Worm (Caenorhabditis elegans) whole organism, mixed stage, embryonic: Measurements from ENCODE around the gene pmt-1.
A peak's percentile ranks its signal among the peaks of the same experiment; 100 is the strongest.

Source experiments
- M03D4.4 ChIP-seq: sonication (generic microtip); optimal IDR thresholded peaks from 2 replicates; lab custom pipeline; 2017; ENCODE audit warnings: mild to moderate bottlenecking, missing genetic modification characterization, missing compliant biosample characterization
- bed-3 ChIP-seq: fragments of 200-800 bp; sonication (Bioruptor generic); optimal IDR thresholded peaks from 3 replicates; lab custom pipeline; 2018; ENCODE audit warnings: mild to moderate bottlenecking, missing genetic modification characterization, moderate library complexity, missing compliant biosample characterization
- blmp-1 ChIP-seq: fragments of 150-350 bp; optimal IDR thresholded peaks from 2 replicates; lab custom pipeline; 2014; ENCODE audit warnings: missing biosample characterization, missing genetic modification characterization
- ceh-39 ChIP-seq: fragments of 150-350 bp; optimal IDR thresholded peaks from 2 replicates; lab custom pipeline; 2014; ENCODE audit warnings: missing biosample characterization, missing genetic modification characterization
- ceh-43 ChIP-seq: fragments of 200-800 bp; sonication (Bioruptor generic); optimal IDR thresholded peaks from 2 replicates; lab custom pipeline; 2018; ENCODE audit warnings: mild to moderate bottlenecking, missing genetic modification characterization, moderate library complexity, missing compliant biosample characterization
- ceh-83 ChIP-seq: fragments of 200-800 bp; sonication (Bioruptor generic); optimal IDR thresholded peaks from 2 replicates; lab custom pipeline; 2018; ENCODE audit warnings: mild to moderate bottlenecking, missing genetic modification characterization, missing compliant biosample characterization
- ces-1 ChIP-seq: fragments of 150-350 bp; optimal IDR thresholded peaks from 2 replicates; lab custom pipeline; 2014; ENCODE audit warnings: missing biosample characterization, missing genetic modification reagents, missing genetic modification characterization
- cnd-1 ChIP-seq: fragments of 200-800 bp; sonication (Bioruptor generic); optimal IDR thresholded peaks from 2 replicates; lab custom pipeline; 2018; ENCODE audit warnings: mild to moderate bottlenecking, missing genetic modification characterization, missing compliant biosample characterization
- drap-1 ChIP-seq: fragments of 200-800 bp; sonication (Bioruptor generic); optimal IDR thresholded peaks from 3 replicates; lab custom pipeline; 2018; ENCODE audit warnings: mild to moderate bottlenecking, missing genetic modification characterization, missing compliant biosample characterization
- elt-1 ChIP-seq: sonication (generic microtip); optimal IDR thresholded peaks from 2 replicates; lab custom pipeline; 2017; ENCODE audit warnings: missing genetic modification characterization, mild to moderate bottlenecking, missing compliant biosample characterization, antibody characterized with exemption, moderate library complexity, borderline replicate concordance; ENCODE audit not compliant: insufficient read depth
- elt-3 ChIP-seq: fragments of 150-350 bp; optimal IDR thresholded peaks from 2 replicates; lab custom pipeline; 2014; ENCODE audit warnings: missing biosample characterization, missing genetic modification characterization
- flh-1 ChIP-seq: fragments of 200-800 bp; sonication (Bioruptor generic); optimal IDR thresholded peaks from 2 replicates; lab custom pipeline; 2018; ENCODE audit warnings: mild to moderate bottlenecking, missing genetic modification characterization, moderate library complexity, missing compliant biosample characterization
- ham-2 ChIP-seq: fragments of 200-800 bp; sonication (Bioruptor generic); optimal IDR thresholded peaks from 2 replicates; lab custom pipeline; 2018; ENCODE audit warnings: mild to moderate bottlenecking, missing genetic modification characterization, missing compliant biosample characterization
- hlh-1 ChIP-seq: fragments of 150-350 bp; optimal IDR thresholded peaks from 2 replicates; lab custom pipeline; 2014; ENCODE audit warnings: missing biosample characterization, missing genetic modification reagents, missing genetic modification characterization
- lin-13 ChIP-seq: fragments of 150-350 bp; optimal IDR thresholded peaks from 2 replicates; lab custom pipeline; 2014; ENCODE audit warnings: missing biosample characterization, missing genetic modification characterization
- lin-32 ChIP-seq: fragments of 200-800 bp; sonication (Bioruptor generic); optimal IDR thresholded peaks from 2 replicates; lab custom pipeline; 2018; ENCODE audit warnings: mild to moderate bottlenecking, missing genetic modification characterization, missing compliant biosample characterization
- lsy-2 ChIP-seq: fragments of 150-350 bp; optimal IDR thresholded peaks from 2 replicates; lab custom pipeline; 2014; ENCODE audit warnings: missing biosample characterization, missing genetic modification characterization
- mab-5 ChIP-seq: fragments of 150-350 bp; optimal IDR thresholded peaks from 2 replicates; lab custom pipeline; 2014; ENCODE audit warnings: missing biosample characterization, missing genetic modification characterization
- mep-1 ChIP-seq: fragments of 150-350 bp; optimal IDR thresholded peaks from 2 replicates; lab custom pipeline; 2017; ENCODE audit warnings: missing biosample characterization, missing genetic modification reagents, missing genetic modification characterization, inconsistent platforms
- mls-2 ChIP-seq: sonication (generic microtip); optimal IDR thresholded peaks from 2 replicates; lab custom pipeline; 2016; ENCODE audit warnings: mild to moderate bottlenecking, missing genetic modification characterization, moderate library complexity, missing compliant biosample characterization
- nhr-12 ChIP-seq: fragments of 150-350 bp; optimal IDR thresholded peaks from 2 replicates; lab custom pipeline; 2014; ENCODE audit warnings: missing biosample characterization, missing genetic modification characterization
- nhr-2 ChIP-seq: fragments of 150-350 bp; optimal IDR thresholded peaks from 2 replicates; lab custom pipeline; 2014; ENCODE audit warnings: missing biosample characterization, missing genetic modification characterization
- nhr-237 ChIP-seq: fragments of 150-350 bp; optimal IDR thresholded peaks from 2 replicates; lab custom pipeline; 2014; ENCODE audit warnings: missing biosample characterization, missing genetic modification characterization
- nhr-28 ChIP-seq: fragments of 150-350 bp; optimal IDR thresholded peaks from 2 replicates; lab custom pipeline; 2014; ENCODE audit warnings: missing biosample characterization, missing genetic modification characterization
- nhr-76 ChIP-seq: sonication (generic microtip); optimal IDR thresholded peaks from 2 replicates; lab custom pipeline; 2017; ENCODE audit warnings: missing biosample characterization, missing genetic modification characterization
- pha-4 ChIP-seq: fragments of 150-350 bp; optimal IDR thresholded peaks from 2 replicates; lab custom pipeline; 2018; ENCODE audit warnings: missing biosample characterization, missing genetic modification reagents, missing genetic modification characterization
- sem-2 ChIP-seq: fragments of 200-800 bp; sonication (Bioruptor generic); optimal IDR thresholded peaks from 2 replicates; lab custom pipeline; 2018; ENCODE audit warnings: mild to moderate bottlenecking, missing genetic modification characterization, missing compliant biosample characterization
- snpc-4 ChIP-seq: fragments of 150-350 bp; optimal IDR thresholded peaks from 2 replicates; lab custom pipeline; 2014; ENCODE audit warnings: missing biosample characterization, missing genetic modification characterization
- sptf-1 ChIP-seq: sonication (generic microtip); optimal IDR thresholded peaks from 2 replicates; lab custom pipeline; 2017; ENCODE audit warnings: mild to moderate bottlenecking, missing genetic modification characterization, moderate library complexity, missing compliant biosample characterization
- tbx-8 ChIP-seq: fragments of 200-800 bp; sonication (Bioruptor generic); optimal IDR thresholded peaks from 2 replicates; lab custom pipeline; 2018; ENCODE audit warnings: mild to moderate bottlenecking, missing genetic modification characterization, moderate library complexity, missing compliant biosample characterization
- unc-120 ChIP-seq: sonication (generic microtip); optimal IDR thresholded peaks from 2 replicates; lab custom pipeline; 2017; ENCODE audit warnings: missing genetic modification characterization, missing compliant biosample characterization; ENCODE audit not compliant: poor library complexity, severe bottlenecking
- unc-39 ChIP-seq: fragments of 150-350 bp; optimal IDR thresholded peaks from 2 replicates; lab custom pipeline; 2014; ENCODE audit warnings: missing biosample characterization, missing genetic modification characterization
- unc-62 ChIP-seq: fragments of 150-350 bp; optimal IDR thresholded peaks from 2 replicates; lab custom pipeline; 2014; ENCODE audit warnings: missing biosample characterization, missing genetic modification reagents, missing genetic modification characterization
- zip-8 ChIP-seq: fragments of 150-350 bp; optimal IDR thresholded peaks from 2 replicates; lab custom pipeline; 2014; ENCODE audit warnings: missing biosample characterization, missing genetic modification characterization
- ztf-11 ChIP-seq: fragments of 150-350 bp; optimal IDR thresholded peaks from 2 replicates; lab custom pipeline; 2014; ENCODE audit warnings: missing biosample characterization, missing genetic modification characterization

pmt-1 gene

DNA sequence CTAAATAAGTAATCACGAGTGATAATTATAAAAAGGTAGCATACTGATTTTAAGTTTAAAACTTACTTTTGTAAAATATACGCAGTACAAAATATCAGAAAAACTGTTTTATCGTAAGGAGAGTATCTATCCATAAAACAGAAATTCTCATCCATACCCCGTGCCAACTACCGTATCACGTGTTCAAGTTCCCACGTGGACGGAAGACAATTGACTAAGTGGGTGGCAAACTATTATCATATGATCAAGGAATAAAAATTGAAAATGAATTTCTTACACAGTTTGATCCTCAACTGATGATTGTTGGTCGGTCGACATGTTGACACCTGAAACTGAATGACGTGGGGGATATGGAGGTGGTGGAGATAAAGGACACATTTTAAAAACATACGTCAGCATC, at the start of gene pmt-1:
pmt-1 (minus strand) TSS at position 332 of the 400 bp plus-strand sequence.
- TF ChIP-seq ceh-83 = no peak
- no peak for TF ChIP-seq flh-1 (GFP tag; lab: Kevin White, UChicago)
- no peak for TF ChIP-seq blmp-1 (tag; lab: Kevin White, UChicago)
- no peak for TF ChIP-seq ces-1 (GFP tag; lab: Kevin White, UChicago)
- no peak for TF ChIP-seq bed-3 (GFP tag; lab: Kevin White, UChicago)
- TF ChIP-seq mls-2 (tag; lab: Kevin White, UChicago) = no peak
- TF ChIP-seq sem-2 (GFP tag; lab: Kevin White, UChicago) = no peak
- no peak for TF ChIP-seq mep-1 (tag; lab: Kevin White, UChicago)
- no peak for TF ChIP-seq elt-1
- no peak for TF ChIP-seq M03D4.4
- TF ChIP-seq sptf-1 (tag; lab: Kevin White, UChicago) = no peak
- TF ChIP-seq cnd-1 (tag; lab: Kevin White, UChicago) = no peak
- no peak for TF ChIP-seq unc-120
- no peak for TF ChIP-seq snpc-4 (tag; lab: Kevin White, UChicago)
- no peak for TF ChIP-seq lin-13 (tag; lab: Kevin White, UChicago)
- TF ChIP-seq tbx-8 (GFP tag; lab: Kevin White, UChicago) = no peak

DNA sequence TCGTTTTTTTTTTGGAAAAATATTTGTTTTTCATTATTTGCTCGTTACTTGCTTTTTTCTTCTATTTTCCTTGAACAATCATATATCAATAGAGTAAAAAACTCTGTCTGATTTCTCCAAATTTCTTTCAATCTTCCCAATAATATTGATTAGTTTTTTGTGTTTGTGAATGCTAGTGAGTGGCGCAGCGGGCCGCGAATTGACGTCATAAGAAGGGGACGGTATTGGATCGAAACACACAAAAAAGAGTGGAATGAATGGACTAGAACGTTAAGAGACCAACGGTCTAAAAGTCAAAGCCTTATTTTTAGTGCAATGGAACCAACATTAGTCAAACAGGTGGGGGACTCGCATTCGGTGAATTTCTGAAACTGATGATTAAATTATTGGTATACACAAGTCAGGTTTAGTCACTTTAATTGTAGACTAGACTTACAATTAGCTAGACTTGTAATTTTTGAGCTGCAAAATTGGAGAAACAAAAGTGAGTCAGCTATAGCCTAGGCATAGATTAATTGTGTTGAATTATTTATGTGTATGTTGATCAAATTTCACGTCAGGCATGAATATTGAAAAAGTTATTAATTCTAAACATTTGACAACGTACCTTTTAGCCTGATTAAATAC, 49.5 kb upstream of the pmt-1 start:
- TF ChIP-seq ham-2 (GFP tag; lab: Kevin White, UChicago) (no peak), snpc-4 (tag; lab: Kevin White, UChicago) (no peak), unc-39 (no peak), cnd-1 (tag; lab: Kevin White, UChicago) (no peak), ceh-39 (no peak), elt-3 (tag; lab: Kevin White, UChicago) (no peak), zip-8 (tag; lab: Kevin White, UChicago) (no peak), blmp-1 (tag; lab: Kevin White, UChicago) (no peak), nhr-2 (tag; lab: Kevin White, UChicago) (no peak), ztf-11 (tag; lab: Kevin White, UChicago) (no peak), bed-3 (GFP tag; lab: Kevin White, UChicago) (no peak), lin-32 (no peak)

DNA sequence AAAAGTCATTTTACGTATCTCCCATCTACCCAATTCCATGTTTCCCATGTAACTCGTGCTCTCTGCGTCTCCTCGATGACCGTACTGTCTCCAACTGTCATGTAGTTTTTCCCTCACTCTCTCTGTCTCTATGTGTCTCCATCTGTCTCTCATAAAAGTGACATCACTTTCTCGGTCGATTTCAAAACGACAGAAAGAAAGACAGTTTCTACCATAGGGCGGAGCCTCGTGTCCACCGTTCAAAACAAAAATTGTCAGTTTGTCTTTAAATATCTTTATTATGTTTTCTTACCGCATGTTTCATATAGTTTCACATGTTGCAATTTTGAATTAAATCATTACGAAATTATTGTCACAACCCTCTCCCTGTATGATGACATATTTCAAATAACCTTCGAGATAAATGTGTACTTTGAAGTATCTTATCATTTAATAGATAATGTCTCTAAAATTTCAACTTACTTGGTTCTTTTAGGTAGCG, 47.9 kb upstream of the pmt-1 start:
- TF ChIP-seq tbx-8 (GFP tag; lab: Kevin White, UChicago) (no peak), ces-1 (GFP tag; lab: Kevin White, UChicago) (peak; percentile 52), blmp-1 (tag; lab: Kevin White, UChicago) (no peak), ham-2 (GFP tag; lab: Kevin White, UChicago) (no peak), hlh-1 (tag; lab: Kevin White, UChicago) (no peak), flh-1 (GFP tag; lab: Kevin White, UChicago) (no peak), ceh-83 (no peak), nhr-12 (no peak), nhr-28 (tag; lab: Kevin White, UChicago) (no peak), mls-2 (tag; lab: Kevin White, UChicago) (no peak), unc-39 (no peak), nhr-2 (tag; lab: Kevin White, UChicago) (peak; percentile 22), unc-120 (no peak), nhr-237 (tag; lab: Kevin White, UChicago) (peak; percentile 68), elt-1 (no peak), cnd-1 (tag; lab: Kevin White, UChicago) (no peak), drap-1 (GFP tag; lab: Kevin White, UChicago) (no peak), M03D4.4 (no peak), elt-3 (tag; lab: Kevin White, UChicago) (no peak), lin-13 (tag; lab: Kevin White, UChicago) (no peak), mab-5 (no peak), ceh-39 (peak; percentile 22), sem-2 (GFP tag; lab: Kevin White, UChicago) (no peak), ztf-11 (tag; lab: Kevin White, UChicago) (no peak), mep-1 (tag; lab: Kevin White, UChicago) (peak; percentile 6), ceh-43 (GFP tag; lab: Kevin White, UChicago) (no peak), pha-4 (tag; lab: Kevin White, UChicago) (peak; percentile 24), lin-32 (no peak), zip-8 (tag; lab: Kevin White, UChicago) (no peak), lsy-2 (tag; lab: Kevin White, UChicago) (no peak), sptf-1 (tag; lab: Kevin White, UChicago) (no peak), unc-62 (GFP tag; lab: Kevin White, UChicago) (peak; percentile 92), nhr-76 (no peak), bed-3 (GFP tag; lab: Kevin White, UChicago) (no peak), snpc-4 (tag; lab: Kevin White, UChicago) (no peak)
